Fruit fly (Drosophila melanogaster): Measurements from ENCODE around the gene tll.
A peak's percentile ranks its signal among the peaks of the same experiment; 100 is the strongest.

tll gene

dm6 chr3R:30811300-30812022 lies 40.7 kb upstream of the tll start (continued):
- no peak for TF ChIP-seq Bgb (GFP tag; IDR thresholded peaks at IDR 0.05; ENCODE audit: partially characterized antibody)
- TF ChIP-seq tin (GFP tag; optimal IDR thresholded peaks at IDR 0.05): no peak
- no peak for TF ChIP-seq CG17186 (GFP tag; optimal IDR thresholded peaks at IDR 0.05)

DNA sequence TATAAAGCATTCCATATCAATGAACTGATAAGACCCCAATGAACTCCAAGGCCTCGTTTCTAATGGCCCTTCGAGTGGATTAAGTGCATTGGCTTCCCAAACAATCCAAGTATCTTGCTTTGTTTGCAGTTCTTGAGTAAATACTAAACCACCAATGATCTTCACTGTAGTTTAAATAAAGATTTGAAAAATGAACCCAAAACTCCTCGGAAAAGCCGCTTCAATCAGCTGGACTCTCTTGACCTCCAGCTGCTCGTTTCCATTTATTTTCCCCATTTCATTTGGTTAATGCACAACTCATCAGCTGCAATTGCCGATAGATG lies 40.1 kb upstream of the tll start:
- TF ChIP-seq Optix (GFP tag; IDR thresholded peaks at IDR 0.05) (no peak), Dip2 (GFP tag; IDR thresholded peaks at IDR 0.05) (no peak), bcd (GFP tag; optimal IDR thresholded peaks at IDR 0.05) (no peak), CG1233 (GFP tag; optimal IDR thresholded peaks at IDR 0.05) (no peak), Ets65A (GFP tag) (no peak), Ets97D (GFP tag; optimal IDR thresholded peaks at IDR 0.05) (no peak), CG12299 (tag; optimal IDR thresholded peaks at IDR 0.05) (no peak), CG7271 (tag; optimal IDR thresholded peaks at IDR 0.05) (no peak), Elba2 (GFP tag; optimal IDR thresholded peaks at IDR 0.05) (no peak), Abd-B (GFP tag; optimal IDR thresholded peaks at IDR 0.05) (no peak), CG7745 (tag; optimal IDR thresholded peaks at IDR 0.05) (peak; percentile 33), usp (GFP tag; optimal IDR thresholded peaks at IDR 0.05) (no peak), chm (GFP tag; IDR thresholded peaks at IDR 0.05) (no peak), dmrt11E (tag; optimal IDR thresholded peaks at IDR 0.05) (peak; percentile 47), CG11398 (GFP tag; optimal IDR thresholded peaks at IDR 0.05) (peak; percentile 10), trh (GFP tag; optimal IDR thresholded peaks at IDR 0.05) (no peak), kay (GFP tag; optimal IDR thresholded peaks at IDR 0.05) (no peak), CG4617 (GFP tag; optimal IDR thresholded peaks at IDR 0.05; ENCODE audit: borderline replicate concordance) (no peak), Hand (GFP tag; optimal IDR thresholded peaks at IDR 0.05) (no peak), CG4424 (GFP tag; optimal IDR thresholded peaks at IDR 0.05) (no peak), Hmx (GFP tag; optimal IDR thresholded peaks at IDR 0.05) (no peak), Hr78 (GFP tag; optimal IDR thresholded peaks at IDR 0.05) (no peak), mam (GFP tag; optimal IDR thresholded peaks at IDR 0.05) (no peak), jumu (GFP tag; optimal IDR thresholded peaks at IDR 0.05) (no peak), Sry-β (GFP tag; optimal IDR thresholded peaks at IDR 0.05) (no peak), Jarid2 (GFP tag; optimal IDR thresholded peaks at IDR 0.05) (no peak), CG2678 (tag; optimal IDR thresholded peaks at IDR 0.05) (no peak), twi (tag; optimal IDR thresholded peaks at IDR 0.05) (no peak), stwl (tag; optimal IDR thresholded peaks at IDR 0.05) (no peak), Max (GFP tag; optimal IDR thresholded peaks at IDR 0.05) (no peak), ac (GFP tag; optimal IDR thresholded peaks at IDR 0.05) (peak; percentile 46), ap (GFP tag; IDR thresholded peaks at IDR 0.05) (no peak), CG3407 (GFP tag; optimal IDR thresholded peaks at IDR 0.05) (no peak), CG1792 (GFP tag; optimal IDR thresholded peaks at IDR 0.05) (no peak), crp (GFP tag; optimal IDR thresholded peaks at IDR 0.05) (no peak), NC2β (GFP tag; optimal IDR thresholded peaks at IDR 0.05) (no peak), CG34376 (GFP tag; optimal IDR thresholded peaks at IDR 0.05) (peak; percentile 10), pan (optimal IDR thresholded peaks at IDR 0.05) (no peak), pan (GFP tag; optimal IDR thresholded peaks at IDR 0.05 in 1 of 2, IDR thresholded peaks at IDR 0.05 in 1 of 2) (no peak), CG15073 (GFP tag; optimal IDR thresholded peaks at IDR 0.05) (no peak), CG16813 (GFP tag; IDR thresholded peaks at IDR 0.05; ENCODE audit: partially characterized antibody) (no peak), tx (GFP tag; optimal IDR thresholded peaks at IDR 0.05) (no peak), CG5953 (GFP tag; IDR thresholded peaks at IDR 0.05) (no peak), CG7963 (GFP tag; IDR thresholded peaks at IDR 0.05; ENCODE audit: partially characterized antibody) (no peak), grau (tag; optimal IDR thresholded peaks at IDR 0.05) (no peak), Kr (GFP tag; optimal IDR thresholded peaks at IDR 0.05) (peak; percentile 24)
